Worm (Caenorhabditis elegans) whole organism, L1 larva: ENCODE results near the gene C04G6.2.

ENCODE experiments used
- ceh-88 ChIP-seq: fragments of 200-800 bp; sonication (Bioruptor generic); IDR thresholded peaks from 2 replicates; pipeline ENCODE4 v1.3.6; 2022; ENCODE audit warnings: missing genetic modification characterization, missing compliant biosample characterization
- ces-1 ChIP-seq: fragments of 150-350 bp; optimal IDR thresholded peaks from 2 replicates; lab custom pipeline; 2014; ENCODE audit warnings: missing biosample characterization, missing genetic modification reagents, missing genetic modification characterization
- nhr-76 ChIP-seq: sonication (generic microtip); optimal IDR thresholded peaks from 2 replicates; lab custom pipeline; 2017; ENCODE audit warnings: missing biosample characterization, missing genetic modification characterization
- ztf-11 ChIP-seq, 2 experiments: sonication (generic microtip); optimal IDR thresholded peaks; 2 replicates each; lab custom pipeline; 2016 to 2017; ENCODE audit warnings: missing genetic modification characterization in 2 of 2, missing biosample characterization in 1 of 2, missing compliant biosample characterization in 1 of 2

DNA sequence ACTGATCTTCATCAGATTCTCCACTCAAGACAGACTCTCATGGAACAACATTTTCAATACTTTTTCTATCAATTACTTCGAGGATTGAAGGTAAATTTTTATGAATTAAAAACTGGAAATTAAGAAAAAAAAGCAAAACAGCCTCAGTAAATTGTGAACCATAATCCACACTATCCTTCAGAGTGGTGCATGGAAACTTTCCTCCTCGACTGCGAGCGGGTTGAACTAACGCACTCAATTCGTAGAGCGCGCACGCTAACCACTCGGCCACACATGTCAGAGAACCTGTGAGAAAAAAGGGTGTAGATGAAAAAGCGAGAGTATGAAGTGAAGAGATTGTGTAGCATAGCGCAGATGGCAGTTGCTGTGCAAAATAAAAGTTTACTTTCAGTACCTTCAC, 12.0 kb downstream of the C04G6.2 start:
- TF ChIP-seq ceh-88 (GFP tag; lab: Robert Waterston, UW) (peak; percentile 30; the same call in 1 of the 2 replicates), ztf-11 (tag; optimal IDR thresholded peaks at IDR 0.05; lab: Kevin White, UChicago) (peak in 1 of 2 experiments; percentile 32), ces-1 (GFP tag; lab: Kevin White, UChicago) (no peak), nhr-76 (tag; lab: Kevin White, UChicago) (no peak)
